Worm (Caenorhabditis elegans) whole organism, L3 larva: ENCODE data around the gene exc-7.

Experiments used
- R02D3.7 ChIP-seq: fragments of 150-350 bp; optimal IDR thresholded peaks from 2 replicates; lab custom pipeline; 2014; ENCODE audit warnings: missing biosample characterization, missing genetic modification characterization
- ZK546.5 ChIP-seq: sonication (generic microtip); optimal IDR thresholded peaks from 2 replicates; lab custom pipeline; 2017; ENCODE audit warnings: missing biosample characterization, missing genetic modification characterization
- aly-2 ChIP-seq: fragments of 150-350 bp; optimal IDR thresholded peaks from 2 replicates; lab custom pipeline; 2014; ENCODE audit warnings: missing biosample characterization, missing genetic modification characterization
- ama-1 ChIP-seq: fragments of 150-350 bp; optimal IDR thresholded peaks from 2 replicates; lab custom pipeline; 2018
- ceh-28 ChIP-seq: fragments of 150-350 bp; optimal IDR thresholded peaks from 2 replicates; lab custom pipeline; 2014; ENCODE audit warnings: missing biosample characterization, missing genetic modification reagents, missing genetic modification characterization
- ceh-9 ChIP-seq: sonication (generic microtip); optimal IDR thresholded peaks from 2 replicates; lab custom pipeline; 2018; ENCODE audit warnings: missing biosample characterization, missing genetic modification characterization
- daf-12 ChIP-seq: fragments of 150-350 bp; optimal IDR thresholded peaks from 2 replicates; lab custom pipeline; 2014; ENCODE audit warnings: missing biosample characterization, missing genetic modification reagents, missing genetic modification characterization
- egl-27 ChIP-seq: sonication (generic microtip); optimal IDR thresholded peaks from 4 replicates; lab custom pipeline; 2017; ENCODE audit warnings: missing biosample characterization, missing genetic modification reagents, missing genetic modification characterization
- egl-5 ChIP-seq: fragments of 150-350 bp; optimal IDR thresholded peaks from 2 replicates; lab custom pipeline; 2017; ENCODE audit warnings: missing biosample characterization, missing genetic modification reagents, missing genetic modification characterization, inconsistent platforms
- elt-1 ChIP-seq: fragments of 150-350 bp; optimal IDR thresholded peaks from 2 replicates; lab custom pipeline; 2014; ENCODE audit warnings: missing biosample characterization, missing genetic modification characterization
- elt-2 ChIP-seq: sonication (generic microtip); optimal IDR thresholded peaks from 2 replicates; lab custom pipeline; 2016; ENCODE audit warnings: missing genetic modification reagents, mild to moderate bottlenecking, missing genetic modification characterization, missing compliant biosample characterization
- elt-3 ChIP-seq, 3 experiments: fragments of 150-350 bp in 1 of 3; sonication (generic microtip) in 2 of 3; optimal IDR thresholded peaks; 2 replicates in 2 of 3; 4 replicates in 1 of 3; lab custom pipeline; 2014 to 2017; ENCODE audit warnings: missing biosample characterization in 3 of 3, missing genetic modification characterization in 3 of 3
- fkh-10 ChIP-seq: sonication (generic microtip); optimal IDR thresholded peaks from 2 replicates; lab custom pipeline; 2017; ENCODE audit warnings: missing biosample characterization, missing genetic modification reagents, missing genetic modification characterization
- fkh-2 ChIP-seq: fragments of 150-350 bp; optimal IDR thresholded peaks from 2 replicates; lab custom pipeline; 2014; ENCODE audit warnings: missing biosample characterization, missing genetic modification reagents, missing genetic modification characterization
- fos-1 ChIP-seq: fragments of 150-350 bp; optimal IDR thresholded peaks from 2 replicates; lab custom pipeline; 2014; ENCODE audit warnings: missing biosample characterization, missing genetic modification characterization
- hmg-11 ChIP-seq: sonication (generic microtip); optimal IDR thresholded peaks from 2 replicates; lab custom pipeline; 2016; ENCODE audit warnings: missing genetic modification characterization, missing compliant biosample characterization
- lin-15B ChIP-seq: fragments of 150-350 bp; optimal IDR thresholded peaks from 2 replicates; lab custom pipeline; 2014; ENCODE audit warnings: missing biosample characterization, missing genetic modification characterization
- lin-39 ChIP-seq: fragments of 150-350 bp; optimal IDR thresholded peaks from 2 replicates; lab custom pipeline; 2018; ENCODE audit warnings: missing biosample characterization, missing genetic modification reagents, missing genetic modification characterization
- lsy-12 ChIP-seq: sonication (generic microtip); optimal IDR thresholded peaks from 2 replicates; lab custom pipeline; 2016; ENCODE audit warnings: mild to moderate bottlenecking, missing genetic modification characterization, missing compliant biosample characterization
- mml-1 ChIP-seq: fragments of 150-350 bp; sonication (generic microtip); optimal IDR thresholded peaks from 3 replicates; lab custom pipeline; 2014; ENCODE audit warnings: missing biosample characterization, missing genetic modification characterization
- nfya-1 ChIP-seq: sonication (generic microtip); optimal IDR thresholded peaks from 2 replicates; lab custom pipeline; 2017; ENCODE audit warnings: missing genetic modification characterization, mild to moderate bottlenecking, missing compliant biosample characterization, antibody characterized with exemption, moderate library complexity; ENCODE audit not compliant: insufficient read depth
- nhr-11 ChIP-seq: fragments of 150-350 bp; optimal IDR thresholded peaks from 2 replicates; lab custom pipeline; 2014; ENCODE audit warnings: missing biosample characterization, missing genetic modification characterization
- nhr-23 ChIP-seq: fragments of 150-350 bp; optimal IDR thresholded peaks from 2 replicates; lab custom pipeline; 2014; ENCODE audit warnings: missing biosample characterization, missing genetic modification reagents, missing genetic modification characterization
- nhr-25 ChIP-seq: sonication (generic microtip); optimal IDR thresholded peaks from 2 replicates; lab custom pipeline; 2017; ENCODE audit warnings: missing biosample characterization, missing genetic modification characterization
- nhr-28 ChIP-seq: fragments of 150-350 bp; optimal IDR thresholded peaks from 2 replicates; lab custom pipeline; 2014; ENCODE audit warnings: missing biosample characterization, missing genetic modification characterization
- nhr-43 ChIP-seq: sonication (generic microtip); optimal IDR thresholded peaks from 2 replicates; lab custom pipeline; 2016; ENCODE audit warnings: mild to moderate bottlenecking, missing genetic modification characterization, missing compliant biosample characterization; ENCODE audit not compliant: poor library complexity, severe bottlenecking
- nhr-67 ChIP-seq: fragments of 150-350 bp; optimal IDR thresholded peaks from 2 replicates; lab custom pipeline; 2014; ENCODE audit warnings: missing biosample characterization, missing genetic modification characterization
- nhr-77 ChIP-seq: fragments of 150-350 bp; optimal IDR thresholded peaks from 2 replicates; lab custom pipeline; 2014; ENCODE audit warnings: missing biosample characterization, missing genetic modification characterization
- pha-4 ChIP-seq: fragments of 150-350 bp; optimal IDR thresholded peaks from 2 replicates; lab custom pipeline; 2014; ENCODE audit warnings: missing biosample characterization, missing genetic modification reagents, missing genetic modification characterization
- pqm-1 ChIP-seq: fragments of 150-350 bp; optimal IDR thresholded peaks from 2 replicates; lab custom pipeline; 2017; ENCODE audit warnings: missing biosample characterization, missing genetic modification characterization, inconsistent platforms
- sea-2 ChIP-seq: fragments of 150-350 bp; sonication (generic microtip); optimal IDR thresholded peaks from 4 replicates; lab custom pipeline; 2014; ENCODE audit warnings: missing biosample characterization, missing genetic modification reagents, missing genetic modification characterization
- skn-1 ChIP-seq: fragments of 150-350 bp; optimal IDR thresholded peaks from 2 replicates; lab custom pipeline; 2014; ENCODE audit warnings: missing biosample characterization, missing genetic modification characterization
- snpc-4 ChIP-seq: fragments of 150-350 bp; optimal IDR thresholded peaks from 2 replicates; lab custom pipeline; 2014; ENCODE audit warnings: missing biosample characterization, missing genetic modification characterization
- tbx-2 ChIP-seq: sonication (generic microtip); optimal IDR thresholded peaks from 2 replicates; lab custom pipeline; 2016; ENCODE audit warnings: mild to moderate bottlenecking, missing genetic modification characterization, missing compliant biosample characterization
- unc-39 ChIP-seq: sonication (generic microtip); optimal IDR thresholded peaks from 4 replicates; lab custom pipeline; 2017; ENCODE audit warnings: missing biosample characterization, missing genetic modification characterization
- unc-62 ChIP-seq: fragments of 150-350 bp; sonication (generic microtip); optimal IDR thresholded peaks from 4 replicates; lab custom pipeline; 2014; ENCODE audit warnings: missing biosample characterization, missing genetic modification reagents, missing genetic modification characterization
- zag-1 ChIP-seq: fragments of 150-350 bp; optimal IDR thresholded peaks from 2 replicates; lab custom pipeline; 2014; ENCODE audit warnings: missing biosample characterization, missing genetic modification characterization
- ztf-4 ChIP-seq: fragments of 150-350 bp; optimal IDR thresholded peaks from 2 replicates; lab custom pipeline; 2014; ENCODE audit warnings: missing biosample characterization, missing genetic modification characterization

Gene exc-7

DNA sequence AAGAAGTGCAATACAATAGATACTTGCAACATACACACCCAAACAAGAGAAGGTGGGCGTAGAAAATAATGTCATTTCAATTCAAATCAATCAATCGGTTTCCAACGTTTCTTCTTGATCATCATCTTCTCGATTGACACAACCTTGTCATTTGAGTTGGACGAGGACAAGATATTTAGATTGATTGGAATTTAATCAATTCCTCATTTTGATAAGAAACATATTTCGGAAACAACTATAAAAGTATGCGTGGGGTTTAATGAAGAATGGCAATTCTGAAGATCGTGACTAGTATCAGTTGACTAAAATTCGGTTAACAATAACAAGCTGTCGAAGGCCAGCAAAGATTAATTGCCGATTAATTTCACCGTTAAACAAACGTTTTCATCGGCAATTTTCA is 44.8 kb downstream of the exc-7 start:
- TF ChIP-seq ama-1 (no peak), ZK546.5 (tag; lab: Kevin White, UChicago) (no peak), elt-1 (tag; lab: Kevin White, UChicago) (peak; percentile 24), fkh-10 (no peak), lin-15B (no peak), ceh-9 (no peak), pha-4 (no peak), nhr-23 (tag; lab: Kevin White, UChicago) (peak; percentile 10), unc-39 (tag; lab: Kevin White, UChicago) (no peak), fos-1 (tag; lab: Kevin White, UChicago) (no peak), skn-1 (no peak), nhr-25 (peak; percentile 59), snpc-4 (no peak), nhr-43 (tag; lab: Kevin White, UChicago) (peak; percentile 46), zag-1 (no peak), unc-62 (GFP tag; lab: Kevin White, UChicago) (no peak), sea-2 (GFP tag; lab: Kevin White, UChicago) (no peak)
- TF ChIP-seq, all 47 proteins: peak for 4

DNA sequence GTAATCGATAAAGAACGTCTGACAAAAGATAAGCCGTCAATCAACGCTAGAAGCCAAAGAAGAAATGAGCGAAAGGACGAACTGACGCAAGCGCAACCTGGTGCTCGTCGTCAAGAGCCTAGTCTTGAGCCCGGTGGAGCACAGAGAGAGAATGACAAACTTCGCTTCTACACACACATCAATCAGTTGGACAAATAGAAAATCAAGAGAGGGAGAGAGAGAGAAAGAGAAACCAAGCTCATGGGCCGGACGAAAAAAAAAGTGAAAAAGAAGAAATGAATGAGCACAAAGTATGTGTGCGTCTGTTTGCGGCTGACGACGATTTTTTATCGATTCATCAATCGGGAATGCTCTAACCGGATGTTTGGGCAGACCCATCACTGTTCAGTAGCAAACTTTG is 45.4 kb downstream of the exc-7 start:
- TF ChIP-seq pha-4 (peak; percentile 60), unc-62 (GFP tag; lab: Kevin White, UChicago) (peak; percentile 25), mml-1 (tag; lab: Kevin White, UChicago) (no peak), nfya-1 (tag; lab: Kevin White, UChicago) (peak; percentile 32), nhr-28 (tag; lab: Kevin White, UChicago) (no peak), nhr-43 (tag; lab: Kevin White, UChicago) (no peak), egl-5 (tag; lab: Kevin White, UChicago) (no peak), lin-39 (peak; percentile 52), ama-1 (peak; percentile 31), hmg-11 (peak; percentile 6)
- TF ChIP-seq, all 47 proteins: peak for 6

DNA sequence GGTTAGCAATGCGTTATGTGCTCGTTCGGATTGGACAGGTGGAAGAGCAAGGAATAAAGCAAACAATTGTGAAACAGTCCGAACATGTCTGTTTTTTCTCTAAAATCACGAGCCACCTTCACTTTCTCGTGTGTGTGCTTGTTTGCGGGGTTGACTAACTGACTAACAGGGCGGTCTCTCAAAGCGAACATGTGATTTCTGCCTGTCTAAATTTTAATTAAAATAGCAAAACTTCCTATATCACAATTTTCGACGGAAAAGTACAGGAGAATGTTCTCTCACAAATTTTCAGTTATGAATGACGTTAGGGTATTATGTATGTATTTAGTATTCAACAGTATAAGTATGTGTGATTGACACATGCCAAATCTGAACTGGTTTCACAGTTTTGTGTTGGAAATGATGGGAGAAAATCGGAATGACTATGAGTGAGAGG is 46.2 kb downstream of the exc-7 start:
- no peak for TF ChIP-seq fos-1 (tag; lab: Kevin White, UChicago)
- peak; percentile 8 for TF ChIP-seq nhr-23 (tag; lab: Kevin White, UChicago)
- no peak for TF ChIP-seq sea-2 (GFP tag; lab: Kevin White, UChicago)
- no peak for TF ChIP-seq fkh-2 (tag; lab: Kevin White, UChicago)
- TF ChIP-seq pha-4, result peak; percentile 91

DNA sequence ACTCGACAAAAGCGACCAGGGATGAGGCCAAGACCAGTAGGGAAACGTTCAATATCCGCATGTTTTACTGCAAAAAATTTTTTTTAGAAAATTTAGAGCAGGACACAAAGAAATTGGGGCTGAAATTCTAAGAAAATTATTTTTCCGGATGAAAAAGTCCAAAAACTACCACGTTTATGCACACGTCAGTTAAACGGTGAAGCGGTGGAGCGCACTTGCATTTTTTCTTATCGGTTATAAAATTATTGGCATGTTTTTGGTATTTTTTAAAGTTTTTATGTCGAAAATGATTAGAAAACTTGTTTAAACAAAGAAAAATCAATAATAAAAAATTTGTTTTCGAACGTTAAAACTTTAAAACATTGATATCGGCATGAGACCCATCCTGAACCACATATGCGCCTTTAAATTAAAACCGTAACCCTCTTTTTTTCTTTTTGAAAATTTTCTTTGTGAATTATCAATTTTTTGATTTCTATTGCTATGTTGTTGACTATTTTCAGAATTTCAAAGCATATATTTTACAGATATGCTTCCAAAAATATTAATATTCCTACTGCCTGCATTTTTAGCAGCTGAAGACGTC is 48.4 kb downstream of the exc-7 start, which contains the start of the genes dnj-20 and ZK1307.8:
Gene dnj-20 (minus strand): TSS at position 67 of the 586 bp plus-strand sequence.
Gene ZK1307.8 (plus strand): TSS at position 504 of the 586 bp plus-strand sequence.
- no peak for TF ChIP-seq lsy-12 (tag; lab: Kevin White, UChicago)
- no peak for TF ChIP-seq ceh-9
- no peak for TF ChIP-seq unc-62 (GFP tag; lab: Kevin White, UChicago)
- no peak for TF ChIP-seq fkh-10
- no peak for TF ChIP-seq ztf-4 (tag; lab: Kevin White, UChicago)
- TF ChIP-seq hmg-11, result peak; percentile 33
- no peak for TF ChIP-seq mml-1 (tag; lab: Kevin White, UChicago)
- no peak for TF ChIP-seq aly-2 (tag; lab: Kevin White, UChicago)
- no peak for TF ChIP-seq nhr-25
- TF ChIP-seq skn-1, result no peak
- TF ChIP-seq tbx-2 (tag; lab: Kevin White, UChicago), result no peak
- TF ChIP-seq fos-1 (tag; lab: Kevin White, UChicago), result no peak
- no peak for TF ChIP-seq sea-2 (GFP tag; lab: Kevin White, UChicago)
- TF ChIP-seq zag-1, result no peak
- no peak for TF ChIP-seq daf-12
- no peak for TF ChIP-seq R02D3.7 (tag; lab: Kevin White, UChicago)
- TF ChIP-seq nhr-67 (tag; lab: Kevin White, UChicago), result no peak
- TF ChIP-seq pqm-1, result peak; percentile 34
- no peak for TF ChIP-seq unc-39 (tag; lab: Kevin White, UChicago)
- TF ChIP-seq lin-15B, result peak; percentile 40
- no peak for TF ChIP-seq snpc-4
- TF ChIP-seq ceh-28, result no peak
- TF ChIP-seq egl-27 (tag; lab: Kevin White, UChicago), result no peak
- TF ChIP-seq nfya-1 (tag; lab: Kevin White, UChicago), result peak; percentile 34
- no peak for TF ChIP-seq elt-3 (tag; optimal IDR thresholded peaks at IDR 0.05; lab: Kevin White, UChicago)
- no peak for TF ChIP-seq nhr-28 (tag; lab: Kevin White, UChicago)
- TF ChIP-seq nhr-77, result no peak
- TF ChIP-seq lin-39, result peak; percentile 22
- TF ChIP-seq pha-4, result peak; percentile 9
- peak; percentile 45 for TF ChIP-seq elt-2 (tag; lab: Kevin White, UChicago)
- TF ChIP-seq nhr-11 (tag; lab: Kevin White, UChicago), result no peak
- TF ChIP-seq fkh-2 (tag; lab: Kevin White, UChicago), result no peak
- no peak for TF ChIP-seq egl-5 (tag; lab: Kevin White, UChicago)
- TF ChIP-seq, all 47 proteins: peak for 7
